Worm (Caenorhabditis elegans): ENCODE measurements around the gene aagr-2.

DNA sequence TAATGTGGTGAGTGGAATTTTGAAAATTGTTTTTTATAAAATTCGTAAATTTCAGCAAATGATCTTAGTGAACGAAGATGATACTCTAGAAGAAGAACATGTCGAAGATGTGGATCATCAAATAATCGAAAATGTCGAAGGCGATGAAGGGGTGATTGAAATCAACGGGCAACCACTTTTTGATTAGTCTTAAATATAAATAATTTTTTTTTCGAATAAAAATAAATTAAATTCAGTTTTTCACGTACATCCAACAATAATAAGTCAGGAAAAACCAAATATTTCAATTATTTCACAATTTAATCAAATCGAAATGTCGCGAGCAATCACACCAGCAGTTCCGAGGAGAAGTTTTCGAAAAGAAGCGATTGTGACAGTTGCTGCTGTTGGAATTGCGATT lies 12.7 kb upstream of the aagr-2 start, which contains the start of gene ZK546.4:
- no peak for TF ChIP-seq ama-1 (optimal IDR thresholded peaks at IDR 0.05)
- TF ChIP-seq ama-1 (GFP tag; optimal IDR thresholded peaks at IDR 0.05), result no peak
- no peak for TF ChIP-seq B0035.1 (tag; optimal IDR thresholded peaks at IDR 0.05)
- no peak for TF ChIP-seq aptf-2 (GFP tag; conservative IDR thresholded peaks at IDR 0.05)
- no peak for TF ChIP-seq bed-1 (GFP tag; IDR thresholded peaks at IDR 0.05)
- TF ChIP-seq cebp-1 (GFP tag; IDR thresholded peaks at IDR 0.05), result no peak
- TF ChIP-seq cebp-1 (tag; optimal IDR thresholded peaks at IDR 0.05), result no peak

Data from whole organism, young adult.